Worm (Caenorhabditis elegans) whole organism, L2 larva: ENCODE data around the gene K09E2.1.

Experiments used
- blmp-1 ChIP-seq: sonication (generic microtip); optimal IDR thresholded peaks from 2 replicates; lab custom pipeline; 2017; ENCODE audit warnings: missing genetic modification characterization, mild to moderate bottlenecking, missing compliant biosample characterization, antibody characterized with exemption, moderate library complexity; ENCODE audit not compliant: insufficient read depth
- ceh-82 ChIP-seq: fragments of 150-350 bp; optimal IDR thresholded peaks from 2 replicates; lab custom pipeline; 2014; ENCODE audit warnings: missing biosample characterization, missing genetic modification characterization
- egl-27 ChIP-seq: sonication (generic microtip); optimal IDR thresholded peaks from 3 replicates; lab custom pipeline; 2017; ENCODE audit warnings: missing biosample characterization, missing genetic modification reagents, missing genetic modification characterization
- elt-1 ChIP-seq: fragments of 150-350 bp; optimal IDR thresholded peaks from 2 replicates; lab custom pipeline; 2014; ENCODE audit warnings: missing biosample characterization, missing genetic modification characterization
- elt-3 ChIP-seq: sonication (generic microtip); optimal IDR thresholded peaks from 2 replicates; lab custom pipeline; 2017; ENCODE audit warnings: missing biosample characterization, missing genetic modification characterization
- lin-13 ChIP-seq: fragments of 150-350 bp; optimal IDR thresholded peaks from 2 replicates; lab custom pipeline; 2014; ENCODE audit warnings: missing biosample characterization, missing genetic modification reagents, missing genetic modification characterization
- lin-39 ChIP-seq: fragments of 150-350 bp; optimal IDR thresholded peaks from 2 replicates; lab custom pipeline; 2014; ENCODE audit warnings: missing biosample characterization, missing genetic modification reagents, missing genetic modification characterization
- mbf-1 ChIP-seq: sonication (generic microtip); optimal IDR thresholded peaks from 2 replicates; lab custom pipeline; 2017; ENCODE audit warnings: missing biosample characterization, missing genetic modification characterization
- nhr-11 ChIP-seq: fragments of 150-350 bp; optimal IDR thresholded peaks from 2 replicates; lab custom pipeline; 2014; ENCODE audit warnings: missing biosample characterization, missing genetic modification characterization
- nhr-23 ChIP-seq: fragments of 150-350 bp; optimal IDR thresholded peaks from 2 replicates; lab custom pipeline; 2014; ENCODE audit warnings: missing biosample characterization, missing genetic modification reagents, missing genetic modification characterization
- nhr-237 ChIP-seq: fragments of 150-350 bp; optimal IDR thresholded peaks from 2 replicates; lab custom pipeline; 2014; ENCODE audit warnings: missing biosample characterization, missing genetic modification characterization
- skn-1 ChIP-seq: sonication (generic microtip); optimal IDR thresholded peaks from 2 replicates; lab custom pipeline; 2017; ENCODE audit warnings: missing biosample characterization, missing genetic modification characterization

DNA sequence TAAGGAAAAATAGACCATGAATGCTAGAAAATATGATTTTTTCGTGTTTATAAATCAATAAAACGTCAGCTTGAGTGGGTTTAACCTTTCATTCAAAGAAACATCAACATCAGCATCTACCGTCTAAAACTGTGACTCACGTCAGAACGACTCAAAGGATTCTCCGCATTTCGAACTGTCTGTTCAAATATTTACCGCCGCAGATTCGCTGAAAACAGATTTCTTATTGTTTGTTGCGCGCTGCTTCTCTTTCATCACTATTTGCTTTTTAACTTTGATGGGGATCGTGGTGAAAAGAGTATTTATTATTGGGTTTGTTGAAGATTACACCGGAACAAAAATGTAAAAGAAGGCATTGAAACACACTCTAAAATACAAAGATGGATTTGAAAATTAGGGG is 39.6 kb downstream of the K09E2.1 start:
- TF ChIP-seq skn-1 (tag; lab: Kevin White, UChicago) (no peak), elt-3 (tag; lab: Kevin White, UChicago) (no peak), nhr-23 (tag; lab: Kevin White, UChicago) (no peak), lin-13 (GFP tag; lab: Kevin White, UChicago) (no peak), ceh-82 (tag; lab: Kevin White, UChicago) (no peak), nhr-237 (tag; lab: Kevin White, UChicago) (no peak), lin-39 (tag; lab: Kevin White, UChicago) (no peak), egl-27 (no peak), blmp-1 (tag; lab: Kevin White, UChicago) (no peak), mbf-1 (tag; lab: Kevin White, UChicago) (no peak), nhr-11 (no peak), elt-1 (no peak)
